Fruit fly (Drosophila melanogaster) whole organism, embryonic: ENCODE measurements around the gene Rbbp5.

Source experiments
- Atf-2 ChIP-seq: fragments of 200-800 bp; sonication (Bioruptor generic); optimal IDR thresholded peaks from 2 replicates; lab custom pipeline; 2016; ENCODE audit warnings: missing biosample characterization, missing genetic modification characterization
- Bdp1 ChIP-seq: fragments of 200-800 bp; sonication (Bioruptor generic); optimal IDR thresholded peaks from 3 replicates; lab custom pipeline; 2016; ENCODE audit warnings: missing biosample characterization, missing genetic modification characterization
- CG10209 ChIP-seq: fragments of 200-800 bp; sonication (Bioruptor generic); optimal IDR thresholded peaks from 3 replicates; lab custom pipeline; 2017; ENCODE audit warnings: missing biosample characterization, mild to moderate bottlenecking, missing genetic modification characterization, missing genetic modification reagents
- CG11456 ChIP-seq: fragments of 200-800 bp; sonication (Bioruptor generic); IDR thresholded peaks from 3 replicates; pipeline ENCODE4 v1.3.6; 2022; ENCODE audit warnings: missing biosample characterization, missing genetic modification characterization
- CG13775 ChIP-seq: fragments of 200-800 bp; sonication (Bioruptor generic); optimal IDR thresholded peaks from 3 replicates; lab custom pipeline; 2017; ENCODE audit warnings: missing biosample characterization, mild to moderate bottlenecking, missing genetic modification characterization
- CG14860 ChIP-seq: fragments of 200-800 bp; sonication (Bioruptor generic); IDR thresholded peaks from 3 replicates; pipeline ENCODE4 v1.3.6; 2022; ENCODE audit warnings: missing biosample characterization, missing genetic modification characterization; ENCODE audit not compliant: partially characterized antibody
- CG15696 ChIP-seq: fragments of 200-800 bp; sonication (Bioruptor generic); optimal IDR thresholded peaks from 2 replicates; lab custom pipeline; 2019; ENCODE audit warnings: missing biosample characterization, mild to moderate bottlenecking, missing genetic modification characterization, moderate library complexity
- CG1603 ChIP-seq: fragments of 200-800 bp; sonication (Bioruptor generic); optimal IDR thresholded peaks from 2 replicates; lab custom pipeline; 2019; ENCODE audit warnings: missing biosample characterization, mild to moderate bottlenecking, missing genetic modification characterization, moderate library complexity
- CG17829 ChIP-seq: fragments of 200-800 bp; optimal IDR thresholded peaks from 2 replicates; lab custom pipeline; 2019; ENCODE audit warnings: missing biosample characterization, mild to moderate bottlenecking, missing genetic modification characterization, moderate library complexity
- CG18764 ChIP-seq: fragments of 200-800 bp; sonication (Bioruptor generic); optimal IDR thresholded peaks from 3 replicates; lab custom pipeline; 2016; ENCODE audit warnings: missing biosample characterization, missing genetic modification characterization
- CG2120 ChIP-seq: fragments of 200-800 bp; sonication (Bioruptor generic); optimal IDR thresholded peaks from 3 replicates; lab custom pipeline; 2016; ENCODE audit warnings: missing biosample characterization, missing genetic modification characterization
- CG3065 ChIP-seq: fragments of 200-800 bp; sonication (Bioruptor generic); optimal IDR thresholded peaks from 2 replicates; lab custom pipeline; 2016; ENCODE audit warnings: missing biosample characterization, missing genetic modification characterization
- CG33213 ChIP-seq: fragments of 200-800 bp; sonication (Bioruptor generic); optimal IDR thresholded peaks from 3 replicates; lab custom pipeline; 2016; ENCODE audit warnings: missing biosample characterization, missing genetic modification characterization
- CG3838 ChIP-seq: fragments of 200-800 bp; sonication (Bioruptor generic); optimal IDR thresholded peaks from 3 replicates; lab custom pipeline; 2016; ENCODE audit warnings: missing biosample characterization, missing genetic modification characterization
- CG42726 ChIP-seq: fragments of 200-800 bp; sonication (Bioruptor generic); IDR thresholded peaks from 2 replicates; pipeline ENCODE4 v1.3.6; 2022; ENCODE audit warnings: missing biosample characterization, missing genetic modification characterization; ENCODE audit not compliant: partially characterized antibody
- CG5245 ChIP-seq: fragments of 200-800 bp; sonication (Bioruptor generic); optimal IDR thresholded peaks from 3 replicates; lab custom pipeline; 2016; ENCODE audit warnings: missing biosample characterization, missing genetic modification characterization
- CG6654 ChIP-seq: fragments of 200-800 bp; sonication (Bioruptor generic); optimal IDR thresholded peaks from 2 replicates; lab custom pipeline; 2017; ENCODE audit warnings: missing biosample characterization, mild to moderate bottlenecking, missing genetic modification characterization
- CG8359 ChIP-seq: fragments of 200-800 bp; sonication (Bioruptor generic); optimal IDR thresholded peaks from 2 replicates; lab custom pipeline; 2017; ENCODE audit warnings: missing biosample characterization, mild to moderate bottlenecking, missing genetic modification characterization, borderline replicate concordance
- Camta ChIP-seq: fragments of 200-800 bp; sonication (Bioruptor generic); optimal IDR thresholded peaks from 2 replicates; lab custom pipeline; 2016; ENCODE audit warnings: missing biosample characterization, missing genetic modification characterization
- Eip74EF ChIP-seq, 2 experiments: fragments of 200-800 bp in 1 of 2; fragments of >200 bp in 1 of 2; sonication (Bioruptor generic) in 1 of 2; optimal IDR thresholded peaks; 2 replicates each; lab custom pipeline; 2017 to 2019; ENCODE audit warnings: missing biosample characterization in 2 of 2, missing genetic modification characterization in 2 of 2, mild to moderate bottlenecking in 1 of 2, moderate library complexity in 1 of 2
- Fer3 ChIP-seq: fragments of 200-800 bp; sonication (Bioruptor generic); optimal IDR thresholded peaks from 2 replicates; lab custom pipeline; 2018; ENCODE audit warnings: missing biosample characterization, mild to moderate bottlenecking, missing genetic modification characterization, moderate library complexity
- Gug ChIP-seq: fragments of 200-800 bp; sonication (Bioruptor generic); IDR thresholded peaks from 4 replicates; pipeline ENCODE4 v1.3.6; 2022; ENCODE audit warnings: missing biosample characterization, missing genetic modification characterization
- HLHmδ ChIP-seq: fragments of 200-800 bp; sonication (Bioruptor generic); optimal IDR thresholded peaks from 2 replicates; lab custom pipeline; 2018; ENCODE audit warnings: missing biosample characterization, mild to moderate bottlenecking, missing genetic modification characterization, moderate library complexity
- Lim3 ChIP-seq: fragments of 200-800 bp; sonication (Bioruptor generic); IDR thresholded peaks from 2 replicates; pipeline ENCODE4 v1.3.6; 2022; ENCODE audit warnings: missing biosample characterization, missing genetic modification characterization
- Lpt ChIP-seq: fragments of >200 bp; optimal IDR thresholded peaks from 2 replicates; lab custom pipeline; 2018; ENCODE audit warnings: missing biosample characterization, missing genetic modification characterization
- Max ChIP-seq: fragments of 200-800 bp; sonication (Bioruptor generic); optimal IDR thresholded peaks from 2 replicates; lab custom pipeline; 2016; ENCODE audit warnings: missing biosample characterization, mild to moderate bottlenecking, missing genetic modification characterization
- Nf-YA ChIP-seq: fragments of 200-800 bp; sonication (Bioruptor generic); IDR thresholded peaks from 2 replicates; pipeline ENCODE4 v1.3.6; 2022; ENCODE audit warnings: missing biosample characterization, missing genetic modification characterization
- Opbp ChIP-seq: fragments of 200-800 bp; sonication (Bioruptor generic); IDR thresholded peaks from 3 replicates; pipeline ENCODE4 v1.3.6; 2022; ENCODE audit warnings: missing biosample characterization, missing genetic modification characterization; ENCODE audit not compliant: partially characterized antibody
- PHDP ChIP-seq: fragments of 200-800 bp; sonication (Bioruptor generic); optimal IDR thresholded peaks from 3 replicates; lab custom pipeline; 2018; ENCODE audit warnings: missing biosample characterization, mild to moderate bottlenecking, missing genetic modification characterization, moderate library complexity
- Sry-δ ChIP-seq: fragments of 200-800 bp; sonication (Bioruptor generic); optimal IDR thresholded peaks from 2 replicates; lab custom pipeline; 2016; ENCODE audit warnings: missing biosample characterization, missing genetic modification characterization
- Taf1 ChIP-seq: fragments of 200-800 bp; sonication (Bioruptor generic); IDR thresholded peaks from 2 replicates; pipeline ENCODE4 v1.3.6; 2022; ENCODE audit warnings: missing biosample characterization, missing genetic modification characterization
- Xrp1 ChIP-seq: fragments of 200-800 bp; sonication (Bioruptor generic); IDR thresholded peaks from 2 replicates; pipeline ENCODE4 v1.3.6; 2022; ENCODE audit warnings: missing biosample characterization, missing genetic modification characterization
- al ChIP-seq: fragments of 200-800 bp; sonication (Bioruptor generic); IDR thresholded peaks from 2 replicates; pipeline ENCODE4 v1.3.6; 2022; ENCODE audit warnings: missing biosample characterization, missing genetic modification characterization
- eve ChIP-seq, 2 experiments: fragments of >200 bp; optimal IDR thresholded peaks; 2 replicates each; lab custom pipeline; 2017; ENCODE audit warnings: missing biosample characterization in 2 of 2, missing genetic modification characterization in 2 of 2
- fru ChIP-seq: fragments of >200 bp; optimal IDR thresholded peaks from 2 replicates; lab custom pipeline; 2017
- hb ChIP-seq: fragments of 200-800 bp; sonication (Bioruptor generic); IDR thresholded peaks from 3 replicates; pipeline ENCODE4 v1.3.6; 2022; ENCODE audit warnings: missing biosample characterization, missing genetic modification characterization; ENCODE audit not compliant: partially characterized antibody
- her ChIP-seq: fragments of 200-800 bp; sonication (Bioruptor generic); optimal IDR thresholded peaks from 2 replicates; lab custom pipeline; 2016; ENCODE audit warnings: missing biosample characterization, missing genetic modification characterization
- nerfin-2 ChIP-seq: fragments of 200-800 bp; sonication (Bioruptor generic); IDR thresholded peaks from 2 replicates; pipeline ENCODE4 v1.3.6; 2022; ENCODE audit warnings: missing biosample characterization, missing genetic modification characterization; ENCODE audit not compliant: partially characterized antibody
- odd ChIP-seq: fragments of 200-800 bp; sonication (Bioruptor generic); optimal IDR thresholded peaks from 2 replicates; lab custom pipeline; 2017; ENCODE audit warnings: missing biosample characterization, mild to moderate bottlenecking, missing genetic modification characterization
- peb ChIP-seq: fragments of 200-800 bp; sonication (Bioruptor generic); IDR thresholded peaks from 2 replicates; pipeline ENCODE4 v1.3.6; 2022; ENCODE audit warnings: missing biosample characterization, missing genetic modification characterization
- pfk ChIP-seq: fragments of 200-800 bp; sonication (Bioruptor generic); optimal IDR thresholded peaks from 2 replicates; lab custom pipeline; 2018; ENCODE audit warnings: missing biosample characterization, mild to moderate bottlenecking, missing genetic modification characterization, moderate library complexity
- pho ChIP-seq: fragments of 200-800 bp; sonication (Bioruptor generic); optimal IDR thresholded peaks from 2 replicates; lab custom pipeline; 2016; ENCODE audit warnings: missing biosample characterization, missing genetic modification characterization
- pros ChIP-seq: fragments of 200-800 bp; sonication (Bioruptor generic); optimal IDR thresholded peaks from 3 replicates; lab custom pipeline; 2019; ENCODE audit warnings: missing biosample characterization, mild to moderate bottlenecking, missing genetic modification characterization, moderate library complexity
- scrt ChIP-seq: fragments of 200-800 bp; sonication (Bioruptor generic); optimal IDR thresholded peaks from 2 replicates; lab custom pipeline; 2018; ENCODE audit warnings: missing biosample characterization, mild to moderate bottlenecking, missing genetic modification characterization, moderate library complexity
- so ChIP-seq: fragments of 200-800 bp; sonication (Bioruptor generic); IDR thresholded peaks from 3 replicates; pipeline ENCODE4 v1.3.6; 2022; ENCODE audit warnings: missing biosample characterization, missing genetic modification characterization
- tin ChIP-seq: fragments of 200-800 bp; sonication (Bioruptor generic); optimal IDR thresholded peaks from 3 replicates; lab custom pipeline; 2016; ENCODE audit warnings: missing biosample characterization, missing genetic modification characterization
- tio ChIP-seq: fragments of 200-800 bp; sonication (Bioruptor generic); optimal IDR thresholded peaks from 2 replicates; lab custom pipeline; 2017; ENCODE audit warnings: missing biosample characterization, missing genetic modification characterization, inconsistent platforms
- wor ChIP-seq: fragments of 200-800 bp; sonication (Bioruptor generic); IDR thresholded peaks from 2 replicates; pipeline ENCODE4 v1.3.6; 2022; ENCODE audit warnings: missing biosample characterization, missing genetic modification characterization
- yki ChIP-seq: fragments of >200 bp; optimal IDR thresholded peaks from 3 replicates; lab custom pipeline; 2018

Gene Rbbp5

dm6 chr3L:20347762-20348580 is at the start of gene Rbbp5, which contains the start of gene eRF1 (continued):
- TF ChIP-seq CG6654 (GFP tag; lab: Kevin White, UChicago) (no peak), fru (lab: Kevin White, UChicago) (no peak), nerfin-2 (GFP tag; lab: Robert Waterston, UW) (peak; percentile 87), eve (GFP tag; optimal IDR thresholded peaks at IDR 0.05; lab: Kevin White, UChicago) (no peak), tin (GFP tag; lab: Kevin White, UChicago) (peak; percentile 82), Fer3 (tag; lab: Kevin White, UChicago) (peak; percentile 72), CG42726 (GFP tag; lab: Robert Waterston, UW) (peak; percentile 93), CG13775 (GFP tag; lab: Kevin White, UChicago) (peak; percentile 78), scrt (GFP tag; lab: Kevin White, UChicago) (no peak), Eip74EF (GFP tag; optimal IDR thresholded peaks at IDR 0.05; lab: Kevin White, UChicago) (peak in 1 of 2 experiments; percentile 3), pho (GFP tag; lab: Kevin White, UChicago) (peak; percentile 61), Gug (GFP tag; lab: Robert Waterston, UW) (peak; percentile 85; the same call in 3 of the 4 replicates), CG8359 (no peak), CG5245 (peak; percentile 52), Bdp1 (GFP tag; lab: Kevin White, UChicago) (peak; percentile 49), Camta (peak; percentile 30), pfk (no peak), CG17829 (tag; lab: Kevin White, UChicago) (peak; percentile 79), CG18764 (peak; percentile 71), CG3065 (GFP tag; lab: Kevin White, UChicago) (peak; percentile 20), Atf-2 (GFP tag; lab: Kevin White, UChicago) (peak; percentile 28), wor (GFP tag; lab: Robert Waterston, UW) (peak; percentile 47), tio (GFP tag; lab: Kevin White, UChicago) (no peak), peb (GFP tag; lab: Robert Waterston, UW) (peak; percentile 49; the same call in 1 of the 2 replicates), Opbp (GFP tag; lab: Robert Waterston, UW) (peak; percentile 94), PHDP (tag; lab: Kevin White, UChicago) (peak; percentile 73), Nf-YA (GFP tag; lab: Robert Waterston, UW) (no peak), her (GFP tag; lab: Kevin White, UChicago) (peak; percentile 7), so (GFP tag; lab: Robert Waterston, UW) (no peak), Taf1 (GFP tag; lab: Robert Waterston, UW) (peak; percentile 70), Sry-δ (GFP tag; lab: Kevin White, UChicago) (peak; percentile 94), odd (no peak), HLHmδ (GFP tag; lab: Kevin White, UChicago) (no peak), Max (GFP tag; lab: Kevin White, UChicago) (peak; percentile 86), Lim3 (GFP tag; lab: Robert Waterston, UW) (no peak), CG1603 (tag; lab: Kevin White, UChicago) (peak; percentile 64), CG11456 (GFP tag; lab: Robert Waterston, UW) (no peak; the same call in 2 of the 3 replicates), pros (no peak), yki (lab: Kevin White, UChicago) (no peak), CG15696 (tag; lab: Kevin White, UChicago) (peak; percentile 80), CG10209 (peak; percentile 62), hb (GFP tag; lab: Robert Waterston, UW) (peak; percentile 85), CG3838 (GFP tag; lab: Kevin White, UChicago) (peak; percentile 29), CG14860 (GFP tag; lab: Robert Waterston, UW) (peak; percentile 86), Xrp1 (peak; percentile 80), CG33213 (GFP tag; lab: Kevin White, UChicago) (peak; percentile 51), Lpt (GFP tag; lab: Kevin White, UChicago) (no peak), al (GFP tag; lab: Robert Waterston, UW) (peak; percentile 82), CG2120 (peak; percentile 87)
